Worm (Caenorhabditis elegans): ENCODE results near the gene nhr-282.
"Not testable (repeated sequence)": the region's sequence is repeated elsewhere in the genome, so short reads cannot be mapped to it uniquely, and the experiment has no call there.

The nhr-282 gene

DNA sequence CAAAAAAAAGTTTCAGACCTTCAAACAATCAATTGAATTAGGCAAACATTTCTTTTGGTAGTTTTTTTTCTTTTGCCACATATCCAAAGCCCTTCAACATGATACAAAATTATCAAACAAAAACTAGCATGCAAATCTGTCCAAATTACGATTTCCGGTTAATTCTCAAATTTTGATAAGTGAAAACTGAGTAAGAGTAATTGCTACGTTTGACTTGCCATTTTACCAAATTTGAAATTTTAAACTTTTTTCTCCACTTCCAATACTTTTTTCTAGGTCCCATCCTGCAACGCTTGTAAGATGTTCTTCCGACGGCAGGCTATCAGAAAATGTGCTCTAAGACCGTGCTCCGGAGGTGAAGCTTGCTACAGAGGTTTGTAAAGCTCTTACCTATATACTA lies 16.0 kb upstream of the nhr-282 start, which contains the start of gene nhr-223:
TSS of gene nhr-223 (plus strand) at position 301 of the 400 bp plus-strand sequence.
- TF ChIP-seq dpl-1 (GFP tag; optimal IDR thresholded peaks at IDR 0.05), result no peak
- no peak for TF ChIP-seq rnt-1 (tag; optimal IDR thresholded peaks at IDR 0.05)
- TF ChIP-seq mdl-1 (tag; optimal IDR thresholded peaks at IDR 0.05), result no peak
- no peak for TF ChIP-seq fkh-10 (GFP tag; optimal IDR thresholded peaks at IDR 0.05)
- no peak for TF ChIP-seq vab-15 (tag; optimal IDR thresholded peaks at IDR 0.05)
- TF ChIP-seq F16B12.6 (tag; optimal IDR thresholded peaks at IDR 0.05), result no peak
- no peak for TF ChIP-seq efl-1 (optimal IDR thresholded peaks at IDR 0.05)
- TF ChIP-seq efl-1 (GFP tag; optimal IDR thresholded peaks at IDR 0.05 in 1 of 2), result no peak
- no peak for TF ChIP-seq pag-3 (tag; optimal IDR thresholded peaks at IDR 0.05; ENCODE audit: borderline replicate concordance, insufficient read depth)
- no peak for TF ChIP-seq ceh-63 (GFP tag; optimal IDR thresholded peaks at IDR 0.05)
- no peak for TF ChIP-seq mep-1 (tag; optimal IDR thresholded peaks at IDR 0.05)
- TF ChIP-seq nhr-237 (tag; optimal IDR thresholded peaks at IDR 0.05), result no peak

DNA sequence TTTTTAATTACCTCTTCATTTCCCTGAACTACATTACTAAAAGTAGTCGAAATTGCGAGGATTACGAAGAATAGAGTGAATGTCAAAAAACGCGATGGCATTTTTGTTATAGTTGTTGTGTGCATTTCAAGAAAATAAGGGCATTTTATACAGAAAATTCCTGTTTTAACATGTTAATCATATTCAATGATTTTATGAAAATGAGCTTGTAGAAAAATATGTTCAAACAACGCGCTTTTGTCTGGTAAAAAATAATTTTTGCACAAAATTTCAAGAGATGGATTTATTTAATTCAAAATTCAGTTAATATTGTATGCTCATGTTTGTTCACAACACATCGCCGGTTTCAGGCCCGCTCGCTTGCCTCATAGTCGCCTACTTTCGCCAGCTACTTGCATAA lies 14.0 kb upstream of the nhr-282 start, which contains the start of gene T26E4.10:
TSS of gene T26E4.10 (minus strand) at position 101 of the 400 bp plus-strand sequence.
- TF ChIP-seq hpl-2 (GFP tag; optimal IDR thresholded peaks at IDR 0.05), result no peak
- TF ChIP-seq xbp-1 (tag; optimal IDR thresholded peaks at IDR 0.05), result no peak
- TF ChIP-seq rnt-1 (tag; optimal IDR thresholded peaks at IDR 0.05), result no peak
- no peak for TF ChIP-seq ceh-82 (tag; optimal IDR thresholded peaks at IDR 0.05)
- TF ChIP-seq lin-15B (tag; optimal IDR thresholded peaks at IDR 0.05), result no peak
- TF ChIP-seq nhr-71 (tag; optimal IDR thresholded peaks at IDR 0.05), result no peak

DNA sequence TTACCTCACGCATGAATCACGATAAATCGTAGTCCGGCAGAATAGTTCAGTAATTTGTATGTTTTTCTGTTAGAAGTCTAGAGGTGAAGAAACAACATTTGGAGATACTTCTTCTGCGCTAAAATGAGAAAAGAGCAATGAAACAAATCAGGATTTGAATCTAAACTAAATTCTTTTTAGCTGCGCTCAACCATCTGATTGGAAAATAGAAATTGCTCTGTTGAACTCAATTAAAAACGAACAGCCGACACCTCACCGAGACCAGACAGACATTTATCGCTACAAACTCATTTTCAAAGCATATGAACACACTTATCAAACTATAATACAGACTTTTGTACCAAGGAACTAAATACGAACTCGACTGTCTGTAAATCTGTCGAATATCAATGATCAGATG lies 9.5 kb upstream of the nhr-282 start, which contains the start of gene T26E4.9:
TSS of gene T26E4.9 (minus strand) at position 101 of the 400 bp plus-strand sequence.
- TF ChIP-seq nhr-20, snpc-4, nhr-11 (tag; optimal IDR thresholded peaks at IDR 0.05): not testable (repeated sequence)

DNA sequence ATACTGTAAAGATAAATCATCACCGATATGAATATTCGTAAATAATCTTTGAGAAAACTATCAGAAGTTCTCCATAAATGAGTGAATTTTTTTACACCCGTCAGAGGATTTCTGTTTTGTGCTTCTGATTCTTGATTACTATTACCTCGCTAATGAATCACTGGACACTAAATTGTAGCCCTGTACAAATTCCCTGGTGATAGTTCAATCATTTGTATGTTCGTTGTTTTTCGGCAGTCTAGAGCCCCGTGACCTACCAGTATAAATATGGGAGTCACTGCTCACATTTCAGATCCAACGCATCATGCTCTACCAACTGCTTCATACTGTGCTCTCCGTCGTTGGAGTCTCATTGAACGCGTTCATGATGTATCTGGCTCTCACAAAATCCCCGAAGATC lies 9.0 kb upstream of the nhr-282 start, which contains the start of gene srd-27:
TSS of gene srd-27 (plus strand) at position 301 of the 400 bp plus-strand sequence.
- TF ChIP-seq vab-15 (tag; optimal IDR thresholded peaks at IDR 0.05); lin-35 (GFP tag; optimal IDR thresholded peaks at IDR 0.05); swsn-7 (tag; optimal IDR thresholded peaks at IDR 0.05): not testable (repeated sequence)

DNA sequence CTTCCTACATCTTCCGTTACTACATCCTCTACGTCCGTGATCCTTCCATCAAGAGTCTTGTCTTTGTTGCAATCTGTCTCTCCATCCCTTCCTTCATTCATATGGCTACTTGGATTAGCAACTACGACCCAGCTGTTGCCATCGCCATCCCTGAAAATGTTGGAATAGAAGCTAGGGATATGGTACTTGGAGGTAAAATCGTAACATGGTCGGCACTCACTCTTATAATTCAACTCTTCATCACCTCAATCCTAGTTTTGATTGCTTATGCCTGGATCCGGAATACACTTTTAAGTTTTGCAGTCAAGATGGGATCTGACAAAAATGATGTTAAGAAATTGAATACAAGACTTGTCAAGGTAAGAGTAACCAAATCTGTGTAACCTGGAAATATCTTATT lies 8.3 kb upstream of the nhr-282 start, which contains the start of gene T26E4.18:
TSS of gene T26E4.18 (minus strand) at position 101 of the 400 bp plus-strand sequence.
- TF ChIP-seq aly-2 (tag; optimal IDR thresholded peaks at IDR 0.05); F16B12.6 (tag; optimal IDR thresholded peaks at IDR 0.05); ama-1 (optimal IDR thresholded peaks at IDR 0.05): not testable (repeated sequence)

DNA sequence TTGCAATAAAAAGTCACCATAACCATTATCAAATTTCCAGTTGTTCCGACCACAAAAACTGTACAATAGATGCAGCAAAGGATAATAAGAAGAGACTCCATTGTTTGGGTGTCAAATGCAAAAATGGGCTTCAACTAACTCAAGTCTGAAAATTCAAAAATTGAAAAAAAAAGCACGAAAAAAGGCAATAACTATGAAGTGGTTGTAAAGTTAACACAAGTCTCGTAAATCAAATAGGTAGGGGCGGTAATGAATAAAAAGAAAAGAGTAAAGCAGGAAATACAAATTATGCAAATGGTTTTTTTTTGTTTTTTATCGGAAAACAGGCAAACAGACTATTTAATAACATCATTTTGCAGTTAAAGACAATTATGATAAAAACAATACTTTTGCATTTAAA lies 4.7 kb upstream of the nhr-282 start, which contains the start of gene srsx-38:
TSS of gene srsx-38 (minus strand) at position 101 of the 400 bp plus-strand sequence.
- TF ChIP-seq fkh-4 (tag; optimal IDR thresholded peaks at IDR 0.05; ENCODE audit: borderline replicate concordance); nhr-85 (tag); efl-3 (GFP tag; optimal IDR thresholded peaks at IDR 0.05): not testable (repeated sequence)

DNA sequence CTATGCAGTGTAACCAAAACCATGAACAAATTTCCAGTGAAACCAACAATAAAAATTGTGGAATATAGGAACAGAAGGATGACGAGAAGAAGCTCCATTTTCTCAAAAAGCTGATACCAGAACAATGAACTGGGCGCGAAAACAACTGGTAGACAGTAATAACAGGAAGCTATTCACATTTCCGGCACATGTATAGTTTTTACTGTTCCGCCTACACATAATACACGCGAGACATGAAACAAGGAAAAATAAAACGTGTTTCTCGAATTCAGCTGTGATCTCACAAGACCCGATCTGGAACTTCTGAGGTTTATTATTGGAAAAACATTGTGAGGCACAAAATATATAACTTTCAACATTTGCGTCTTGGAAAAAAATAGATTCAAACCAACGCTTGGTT lies 2.5 kb upstream of the nhr-282 start, which contains the start of gene srsx-36:
TSS of gene srsx-36 (minus strand) at position 101 of the 400 bp plus-strand sequence.
- TF ChIP-seq nhr-77 (tag; optimal IDR thresholded peaks at IDR 0.05) (no peak), hlh-4 (tag; optimal IDR thresholded peaks at IDR 0.05) (no peak), egl-13 (tag; optimal IDR thresholded peaks at IDR 0.05) (no peak), fkh-8 (tag; optimal IDR thresholded peaks at IDR 0.05) (no peak), nhr-84 (tag; optimal IDR thresholded peaks at IDR 0.05) (no peak), skn-1 (tag; optimal IDR thresholded peaks at IDR 0.05) (no peak), dsc-1 (tag; optimal IDR thresholded peaks at IDR 0.05) (no peak)

Measured in whole organism, L1 larva.